Worm (Caenorhabditis elegans): ENCODE data around the gene fipr-7.

ce11 chrV:10237959-10238444 is 8.4 kb downstream of the fipr-7 start:
- TF ChIP-seq cog-1 (tag; optimal IDR thresholded peaks at IDR 0.05) (no peak), flt-1 (GFP tag; IDR thresholded peaks at IDR 0.05) (no peak)

Measured in whole organism, midembryonic.